Fruit fly (Drosophila melanogaster) whole organism, wandering third instar larva: ENCODE results near the gene dco.

Experiments used
- CG32264 ChIP-seq: fragments of 200-800 bp; sonication (Bioruptor generic); optimal IDR thresholded peaks from 2 replicates; lab custom pipeline; 2016; ENCODE audit warnings: missing biosample characterization, missing genetic modification characterization
- CrebA ChIP-seq: fragments of 200-800 bp; sonication (Bioruptor generic); optimal IDR thresholded peaks from 2 replicates; lab custom pipeline; 2016; ENCODE audit warnings: missing biosample characterization, mild to moderate bottlenecking, missing genetic modification characterization, borderline replicate concordance
- Dfd ChIP-seq: fragments of >200 bp; optimal IDR thresholded peaks from 2 replicates; lab custom pipeline; 2017; ENCODE audit warnings: missing biosample characterization, missing genetic modification characterization
- Dif ChIP-seq: fragments of 200-275, 200-300 bp; sonication (Bioruptor generic); optimal IDR thresholded peaks from 2 replicates; lab custom pipeline; 2018; ENCODE audit warnings: missing biosample characterization, missing genetic modification characterization; ENCODE audit not compliant: partially characterized antibody
- GATAd ChIP-seq: sonication (Bioruptor generic); optimal IDR thresholded peaks from 2 replicates; lab custom pipeline; 2016; ENCODE audit warnings: missing biosample characterization, missing genetic modification characterization
- HLH106 ChIP-seq: fragments of 200-800 bp; optimal IDR thresholded peaks from 3 replicates; lab custom pipeline; 2019; ENCODE audit warnings: missing biosample characterization, mild to moderate bottlenecking, missing genetic modification characterization, moderate library complexity
- Hnf4 ChIP-seq: fragments of 200-800 bp; sonication (Bioruptor generic); optimal IDR thresholded peaks from 2 replicates; lab custom pipeline; 2016; ENCODE audit warnings: missing biosample characterization, mild to moderate bottlenecking, missing genetic modification characterization
- Hr78 ChIP-seq: fragments of >200 bp; optimal IDR thresholded peaks from 2 replicates; lab custom pipeline; 2017; ENCODE audit warnings: missing biosample characterization, missing genetic modification characterization
- Jra ChIP-seq: sonication (Bioruptor generic); optimal IDR thresholded peaks from 2 replicates; lab custom pipeline; 2016; ENCODE audit warnings: missing biosample characterization, missing genetic modification characterization
- Myc ChIP-seq: fragments of >200 bp; optimal IDR thresholded peaks from 2 replicates; lab custom pipeline; 2017
- N ChIP-seq: fragments of >200 bp; optimal IDR thresholded peaks from 2 replicates; lab custom pipeline; 2018; ENCODE audit warnings: missing biosample characterization, missing external identifiers, missing genetic modification characterization
- Rel ChIP-seq, 2 experiments: fragments of 200-800 bp; sonication (Bioruptor generic) in 1 of 2; optimal IDR thresholded peaks; 2 replicates in 1 of 2; 3 replicates in 1 of 2; lab custom pipeline; 2016 to 2019; ENCODE audit warnings: mild to moderate bottlenecking in 2 of 2, missing biosample characterization in 2 of 2, missing genetic modification characterization in 2 of 2, moderate library complexity in 1 of 2
- Sp1 ChIP-seq: fragments of 200-800 bp; sonication (Bioruptor generic); optimal IDR thresholded peaks from 3 replicates; lab custom pipeline; 2019; ENCODE audit warnings: missing biosample characterization, mild to moderate bottlenecking, missing genetic modification characterization, moderate library complexity
- Vsx2 ChIP-seq: fragments of 200-300, 225-300 bp; sonication (Bioruptor generic); optimal IDR thresholded peaks from 2 replicates; lab custom pipeline; 2018; ENCODE audit warnings: missing biosample characterization, missing genetic modification characterization; ENCODE audit not compliant: partially characterized antibody
- br ChIP-seq: fragments of 200-800 bp; sonication (Bioruptor generic); optimal IDR thresholded peaks from 2 replicates; lab custom pipeline; 2016; ENCODE audit warnings: missing biosample characterization, missing genetic modification characterization
- brk ChIP-seq: fragments of 200-800 bp; sonication (Bioruptor generic); optimal IDR thresholded peaks from 2 replicates; lab custom pipeline; 2016; ENCODE audit warnings: missing biosample characterization, mild to moderate bottlenecking, missing genetic modification characterization
- dl ChIP-seq, 2 experiments: fragments of 175-275, 200-275 bp in 1 of 2; fragments of 200-275 bp in 1 of 2; sonication (Bioruptor generic); optimal IDR thresholded peaks; lab custom pipeline; 2018; ENCODE audit warnings: mild to moderate bottlenecking in 2 of 2, missing biosample characterization in 2 of 2, missing genetic modification characterization in 2 of 2, moderate library complexity in 2 of 2; ENCODE audit not compliant: partially characterized antibody in 2 of 2, insufficient read depth in 1 of 2
- dmrt93B ChIP-seq: fragments of 200-800 bp; sonication (Bioruptor generic); optimal IDR thresholded peaks from 2 replicates; lab custom pipeline; 2018; ENCODE audit warnings: missing biosample characterization, mild to moderate bottlenecking, missing genetic modification characterization
- dsf ChIP-seq: sonication (Bioruptor generic); optimal IDR thresholded peaks from 2 replicates; lab custom pipeline; 2016; ENCODE audit warnings: missing biosample characterization, missing genetic modification characterization, borderline replicate concordance
- ey ChIP-seq: fragments of 200-800 bp; sonication (Bioruptor generic); optimal IDR thresholded peaks from 2 replicates; lab custom pipeline; 2016; ENCODE audit warnings: missing biosample characterization, missing genetic modification characterization
- foxo ChIP-seq, 2 experiments: fragments of 200-800 bp; sonication (Bioruptor generic); optimal IDR thresholded peaks; 2 replicates in 1 of 2; 3 replicates in 1 of 2; lab custom pipeline; 2016 to 2017; ENCODE audit warnings: missing biosample characterization in 2 of 2, missing genetic modification characterization in 2 of 2
- fru ChIP-seq: fragments of 200-800 bp; sonication (Bioruptor generic); optimal IDR thresholded peaks from 3 replicates; lab custom pipeline; 2016; ENCODE audit warnings: missing biosample characterization, mild to moderate bottlenecking, missing genetic modification characterization
- h ChIP-seq: fragments of 200-800 bp; sonication (Bioruptor generic); optimal IDR thresholded peaks from 3 replicates; lab custom pipeline; 2016; ENCODE audit warnings: missing biosample characterization, mild to moderate bottlenecking, missing genetic modification characterization
- jim ChIP-seq: fragments of 175-275, 200-325 bp; sonication (Bioruptor generic); optimal IDR thresholded peaks from 2 replicates; lab custom pipeline; 2016; ENCODE audit warnings: missing biosample characterization, mild to moderate bottlenecking, missing genetic modification characterization
- pan ChIP-seq: fragments of >200 bp; optimal IDR thresholded peaks from 2 replicates; lab custom pipeline; 2017
- rgr ChIP-seq: fragments of 200-800 bp; sonication (Bioruptor generic); optimal IDR thresholded peaks from 3 replicates; lab custom pipeline; 2016; ENCODE audit warnings: missing biosample characterization, mild to moderate bottlenecking, missing genetic modification characterization
- sage ChIP-seq: fragments of 200-800 bp; sonication (Bioruptor generic); optimal IDR thresholded peaks from 2 replicates; lab custom pipeline; 2016; ENCODE audit warnings: missing biosample characterization, mild to moderate bottlenecking, missing genetic modification characterization
- sv ChIP-seq: fragments of 200-800 bp; sonication (Bioruptor generic); optimal IDR thresholded peaks from 3 replicates; lab custom pipeline; 2016; ENCODE audit warnings: missing biosample characterization, missing genetic modification characterization
- tai ChIP-seq: sonication (Bioruptor generic); optimal IDR thresholded peaks from 2 replicates; lab custom pipeline; 2016; ENCODE audit warnings: missing biosample characterization, missing genetic modification characterization
- usp ChIP-seq: fragments of >200 bp; optimal IDR thresholded peaks from 2 replicates; lab custom pipeline; 2017; ENCODE audit warnings: missing biosample characterization, missing genetic modification characterization
- woc ChIP-seq: sonication (Bioruptor generic); optimal IDR thresholded peaks from 2 replicates; lab custom pipeline; 2016; ENCODE audit warnings: missing biosample characterization, mild to moderate bottlenecking, missing genetic modification characterization

Gene dco

dm6 chr3R:31048629-31049028, 12.4 kb downstream of the dco start, which contains the start of gene Alp4:
TSS of gene Alp4 (plus strand) at chr3R:31048929.
- TF ChIP-seq sv (GFP tag; lab: Kevin White, UChicago): no peak
- TF ChIP-seq Vsx2 (GFP tag; lab: Kevin White, UChicago): no peak
- no peak for TF ChIP-seq Jra (GFP tag; lab: Kevin White, UChicago)
- no peak for TF ChIP-seq foxo (GFP tag; optimal IDR thresholded peaks at IDR 0.05; lab: Kevin White, UChicago)
- no peak for TF ChIP-seq sage (GFP tag; lab: Kevin White, UChicago)
- TF ChIP-seq dmrt93B (GFP tag; lab: Kevin White, UChicago): no peak
- TF ChIP-seq CG32264 (GFP tag; lab: Kevin White, UChicago): no peak
- TF ChIP-seq dsf (GFP tag; lab: Kevin White, UChicago): no peak
- TF ChIP-seq br (GFP tag; lab: Kevin White, UChicago): no peak
- no peak for TF ChIP-seq Hr78 (GFP tag; lab: Kevin White, UChicago)
- no peak for TF ChIP-seq pan
- no peak for TF ChIP-seq tai (GFP tag; lab: Kevin White, UChicago)

- TF ChIP-seq foxo (GFP tag; optimal IDR thresholded peaks at IDR 0.05; lab: Kevin White, UChicago): no peak
- no peak for TF ChIP-seq ey
- TF ChIP-seq Hnf4: no peak
- TF ChIP-seq CG32264 (GFP tag; lab: Kevin White, UChicago): no peak
- no peak for TF ChIP-seq Myc (lab: Kevin White, UChicago)
- TF ChIP-seq br (GFP tag; lab: Kevin White, UChicago): no peak
- TF ChIP-seq Vsx2 (GFP tag; lab: Kevin White, UChicago): no peak
- no peak for TF ChIP-seq Dif (GFP tag; lab: Kevin White, UChicago)
- no peak for TF ChIP-seq fru (GFP tag; lab: Kevin White, UChicago)
- no peak for TF ChIP-seq Dfd (GFP tag; lab: Kevin White, UChicago)
- TF ChIP-seq rgr (GFP tag; lab: Kevin White, UChicago): no peak
- no peak for TF ChIP-seq Jra (GFP tag; lab: Kevin White, UChicago)
- TF ChIP-seq h (GFP tag; lab: Kevin White, UChicago): no peak
Measured at dm6 chr3R:31045005-31045404, 16.0 kb downstream of the dco start, which contains the start of gene CG33920. TSS of gene CG33920 (minus strand) at chr3R:31045105.

DNA sequence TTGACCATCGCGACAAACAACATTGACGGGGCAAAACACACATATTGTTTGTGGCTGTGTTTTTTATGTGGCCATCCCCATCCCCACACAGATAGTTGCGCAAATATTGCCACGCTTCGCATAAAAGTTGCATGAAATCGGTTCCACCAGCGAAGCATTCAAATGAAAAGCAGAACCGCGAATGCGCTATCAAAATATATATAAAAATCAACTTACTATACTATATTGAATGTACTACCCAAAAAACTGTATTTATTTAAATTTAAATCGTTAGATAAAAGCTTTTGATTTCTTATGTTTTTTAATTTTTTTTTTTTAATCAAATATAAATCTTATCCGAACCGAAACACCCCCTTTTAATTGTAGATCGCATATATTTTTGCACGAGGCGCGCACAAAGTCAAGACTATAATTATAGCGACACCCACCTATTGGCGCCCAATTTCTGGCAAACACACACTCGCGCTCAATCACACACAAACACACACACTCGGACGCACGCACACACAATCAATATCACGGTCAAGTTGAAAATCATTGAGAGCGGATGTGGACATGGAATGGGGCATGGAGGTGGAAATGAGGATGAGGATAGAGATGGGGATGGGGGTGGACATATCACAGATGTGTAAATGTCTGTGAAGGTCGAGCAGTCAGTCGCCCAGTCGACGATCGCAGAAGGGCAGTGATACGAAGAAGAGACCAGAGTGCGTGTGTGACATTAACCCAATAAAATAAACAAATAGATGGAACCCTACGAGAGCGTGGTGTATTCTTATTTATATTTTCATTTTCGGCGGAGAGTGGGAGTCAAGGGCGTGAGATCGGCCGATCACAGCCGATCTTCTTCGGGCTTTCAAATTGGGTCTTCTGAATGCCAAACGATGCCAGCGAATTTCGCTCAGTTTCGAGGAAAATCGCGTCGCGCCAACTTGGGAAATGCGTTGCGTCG, 22.3 kb downstream of the dco start, which contains the start of gene CanA1:
Gene CanA1 (plus strand): TSS at position 902 of the 952 bp plus-strand sequence.
- no peak for TF ChIP-seq dmrt93B (GFP tag; lab: Kevin White, UChicago)
- no peak for TF ChIP-seq HLH106 (tag; lab: Kevin White, UChicago)
- TF ChIP-seq Sp1: no peak
- no peak for TF ChIP-seq Hnf4
- TF ChIP-seq tai (GFP tag; lab: Kevin White, UChicago): no peak
- TF ChIP-seq CrebA: no peak
- no peak for TF ChIP-seq Rel (GFP tag; optimal IDR thresholded peaks at IDR 0.05; lab: Kevin White, UChicago)
- TF ChIP-seq Rel (tag; optimal IDR thresholded peaks at IDR 0.05; lab: Kevin White, UChicago): no peak
- no peak for TF ChIP-seq N (GFP tag; lab: Kevin White, UChicago)
- no peak for TF ChIP-seq ey
- no peak for TF ChIP-seq Hr78 (GFP tag; lab: Kevin White, UChicago)
- no peak for TF ChIP-seq foxo (GFP tag; optimal IDR thresholded peaks at IDR 0.05; lab: Kevin White, UChicago)
- TF ChIP-seq dl (GFP tag; optimal IDR thresholded peaks at IDR 0.05; lab: Kevin White, UChicago; ENCODE audit: insufficient read depth in 1 of 2, partially characterized antibody in 2 of 2): no peak
- TF ChIP-seq Vsx2 (GFP tag; lab: Kevin White, UChicago): no peak
- no peak for TF ChIP-seq Myc (lab: Kevin White, UChicago)
- TF ChIP-seq, all 38 proteins: peak for 0

DNA sequence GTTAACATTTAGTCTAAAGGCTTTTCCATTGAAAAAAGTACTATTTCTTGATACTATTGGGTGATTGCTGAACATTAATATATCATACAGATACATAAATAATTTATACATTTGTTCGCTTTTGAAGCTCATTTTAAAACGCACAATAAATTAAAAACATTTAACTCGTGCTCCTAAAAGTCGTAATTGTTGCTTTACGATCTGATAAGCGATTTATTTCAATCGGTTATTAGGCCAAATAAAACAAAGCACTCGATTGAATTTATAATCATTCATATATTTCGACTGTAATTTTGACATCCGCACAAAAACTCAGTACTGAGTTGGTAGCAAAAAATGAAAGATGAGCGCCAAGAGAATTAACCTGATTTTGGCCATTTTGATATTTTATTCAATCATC, 26.0 kb downstream of the dco start, which contains the start of gene CG33773:
Gene CG33773 (plus strand): TSS at position 301 of the 400 bp plus-strand sequence.
- TF ChIP-seq brk (GFP tag; lab: Kevin White, UChicago): no peak
- TF ChIP-seq Myc (lab: Kevin White, UChicago): no peak
- no peak for TF ChIP-seq jim (GFP tag; lab: Kevin White, UChicago)
- TF ChIP-seq Dfd (GFP tag; lab: Kevin White, UChicago): no peak
- no peak for TF ChIP-seq dl (GFP tag; optimal IDR thresholded peaks at IDR 0.05; lab: Kevin White, UChicago; ENCODE audit: insufficient read depth in 1 of 2, partially characterized antibody in 2 of 2)
- no peak for TF ChIP-seq woc (GFP tag; lab: Kevin White, UChicago)
- no peak for TF ChIP-seq pan
- no peak for TF ChIP-seq HLH106 (tag; lab: Kevin White, UChicago)
- no peak for TF ChIP-seq h (GFP tag; lab: Kevin White, UChicago)
- TF ChIP-seq Vsx2 (GFP tag; lab: Kevin White, UChicago): no peak
- no peak for TF ChIP-seq usp (GFP tag; lab: Kevin White, UChicago)
- no peak for TF ChIP-seq GATAd
- TF ChIP-seq Hnf4: no peak
- no peak for TF ChIP-seq dmrt93B (GFP tag; lab: Kevin White, UChicago)
- TF ChIP-seq br (GFP tag; lab: Kevin White, UChicago): no peak
- TF ChIP-seq ey: no peak
